Fruit fly (Drosophila melanogaster): ENCODE data around the gene SPE.

The SPE gene

dm6 chr3R:23685955-23686354 lies at the start of gene SPE:
Gene SPE (plus strand): TSS chr3R:23686255.
- peak; percentile 90 for TF ChIP-seq svp (GFP tag)
- no peak for TF ChIP-seq esn (GFP tag; optimal IDR thresholded peaks at IDR 0.05)
- TF ChIP-seq Blimp-1 (GFP tag; optimal IDR thresholded peaks at IDR 0.05): no peak
- no peak for TF ChIP-seq fd59A (GFP tag; optimal IDR thresholded peaks at IDR 0.05)

dm6 chr3R:23637277-23637676 lies 48.8 kb upstream of the SPE start:
- TF ChIP-seq Hr4 (GFP tag; optimal IDR thresholded peaks at IDR 0.05): peak; percentile 60
- TF ChIP-seq CG6808 (GFP tag; optimal IDR thresholded peaks at IDR 0.05): no peak
- TF ChIP-seq achi (GFP tag; optimal IDR thresholded peaks at IDR 0.05): peak; percentile 7
- no peak for TF ChIP-seq Eip75B (GFP tag; optimal IDR thresholded peaks at IDR 0.05)
- no peak for TF ChIP-seq Ets21C (GFP tag; optimal IDR thresholded peaks at IDR 0.05)
- TF ChIP-seq eg (GFP tag; IDR thresholded peaks at IDR 0.05): no peak
- TF ChIP-seq Eip78C (GFP tag): peak; percentile 59
- TF ChIP-seq acj6 (GFP tag; optimal IDR thresholded peaks at IDR 0.05): peak; percentile 6
- peak; percentile 63 for TF ChIP-seq CG32006 (GFP tag; optimal IDR thresholded peaks at IDR 0.05)
- no peak for TF ChIP-seq Ets96B (tag; optimal IDR thresholded peaks at IDR 0.05)
- TF ChIP-seq CG11902 (GFP tag; optimal IDR thresholded peaks at IDR 0.05): no peak
- TF ChIP-seq pdm3 (GFP tag; optimal IDR thresholded peaks at IDR 0.05): peak; percentile 8
- TF ChIP-seq Lpt (GFP tag; optimal IDR thresholded peaks at IDR 0.05): peak; percentile 21
- peak; percentile 59; the same call in 2 of the 3 replicates for TF ChIP-seq CG8119 (GFP tag; IDR thresholded peaks at IDR 0.05)
- TF ChIP-seq svp (GFP tag): peak; percentile 4
- no peak for TF ChIP-seq cyc (GFP tag; optimal IDR thresholded peaks at IDR 0.05)
- peak; percentile 35 for TF ChIP-seq CG6276 (GFP tag; optimal IDR thresholded peaks at IDR 0.05)
- peak; percentile 63 for TF ChIP-seq CG15336 (GFP tag; IDR thresholded peaks at IDR 0.05)

- TF ChIP-seq Hr38 (GFP tag; optimal IDR thresholded peaks at IDR 0.05) (no peak), spab (GFP tag; optimal IDR thresholded peaks at IDR 0.05) (no peak), Ets96B (tag; optimal IDR thresholded peaks at IDR 0.05) (no peak), CG3032 (tag; optimal IDR thresholded peaks at IDR 0.05) (no peak), CG34406 (GFP tag; optimal IDR thresholded peaks at IDR 0.05) (no peak), pdm3 (GFP tag; optimal IDR thresholded peaks at IDR 0.05) (peak; percentile 9), CG11902 (GFP tag; optimal IDR thresholded peaks at IDR 0.05) (no peak), CG6808 (GFP tag; optimal IDR thresholded peaks at IDR 0.05) (no peak), fkh (GFP tag; optimal IDR thresholded peaks at IDR 0.05) (no peak), Sox102F (GFP tag; optimal IDR thresholded peaks at IDR 0.05) (no peak), Hr39 (GFP tag; optimal IDR thresholded peaks at IDR 0.05) (no peak), CG6163 (GFP tag; IDR thresholded peaks at IDR 0.05) (peak; percentile 18; the same call in 1 of the 3 replicates), CG10631 (GFP tag; optimal IDR thresholded peaks at IDR 0.05) (no peak), CG1621 (tag; optimal IDR thresholded peaks at IDR 0.05) (no peak), CG8119 (GFP tag; IDR thresholded peaks at IDR 0.05) (peak; percentile 67; the same call in 1 of the 3 replicates), Eip78C (GFP tag) (peak; percentile 76), CG8632 (GFP tag; optimal IDR thresholded peaks at IDR 0.05) (no peak), eg (GFP tag; IDR thresholded peaks at IDR 0.05) (peak; percentile 77), Smox (GFP tag; optimal IDR thresholded peaks at IDR 0.05) (no peak), Sox14 (GFP tag; optimal IDR thresholded peaks at IDR 0.05) (no peak), svp (GFP tag) (no peak), Blimp-1 (GFP tag; optimal IDR thresholded peaks at IDR 0.05) (no peak), CG3919 (GFP tag; optimal IDR thresholded peaks at IDR 0.05) (peak; percentile 22), Gug (GFP tag; IDR thresholded peaks at IDR 0.05) (0 out of 2 replicates have a peak, but pooled peaks have one; percentile 23), Met (GFP tag; optimal IDR thresholded peaks at IDR 0.05) (no peak), Hr4 (GFP tag; optimal IDR thresholded peaks at IDR 0.05) (peak; percentile 77), CG6792 (GFP tag; optimal IDR thresholded peaks at IDR 0.05) (no peak), ss (GFP tag; optimal IDR thresholded peaks at IDR 0.05) (no peak), CG10669 (GFP tag; optimal IDR thresholded peaks at IDR 0.05) (no peak), CG11762 (GFP tag; optimal IDR thresholded peaks at IDR 0.05; ENCODE audit: insufficient read depth) (no peak), CG15336 (GFP tag; IDR thresholded peaks at IDR 0.05) (peak; percentile 80), CG6276 (GFP tag; optimal IDR thresholded peaks at IDR 0.05) (peak; percentile 43), dsx (GFP tag; optimal IDR thresholded peaks at IDR 0.05; ENCODE audit: poor library complexity, severe bottlenecking) (no peak), CG31627 (GFP tag; optimal IDR thresholded peaks at IDR 0.05) (no peak), CG4318 (GFP tag; optimal IDR thresholded peaks at IDR 0.05) (peak; percentile 13), CG8319 (GFP tag; optimal IDR thresholded peaks at IDR 0.05) (no peak), cyc (GFP tag; optimal IDR thresholded peaks at IDR 0.05) (no peak), CG32006 (GFP tag; optimal IDR thresholded peaks at IDR 0.05) (peak; percentile 67), salr (GFP tag; optimal IDR thresholded peaks at IDR 0.05) (peak in 1 of 2 experiments; percentile 21), fd59A (GFP tag; optimal IDR thresholded peaks at IDR 0.05) (no peak)
Observed at dm6 chr3R:23638351-23638750, 47.7 kb upstream of the SPE start.

Measured in whole organism, prepupa.